Worm (Caenorhabditis elegans) whole organism, late embryonic: ENCODE results near the gene F02C12.1.
A peak's percentile ranks its signal among the peaks of the same experiment; 100 is the strongest.

ENCODE experiments used
- C08G9.2 ChIP-seq: sonication (generic microtip); optimal IDR thresholded peaks from 2 replicates; lab custom pipeline; 2016; ENCODE audit warnings: mild to moderate bottlenecking, missing genetic modification characterization, moderate library complexity, missing compliant biosample characterization
- Y22D7AL.16 ChIP-seq: sonication (generic microtip); optimal IDR thresholded peaks from 2 replicates; lab custom pipeline; 2016; ENCODE audit warnings: missing genetic modification characterization, missing compliant biosample characterization
- ahr-1 ChIP-seq: sonication (generic microtip); optimal IDR thresholded peaks from 2 replicates; lab custom pipeline; 2016; ENCODE audit warnings: missing genetic modification characterization, missing compliant biosample characterization
- ama-1 ChIP-seq: fragments of 150-350 bp; optimal IDR thresholded peaks from 2 replicates; lab custom pipeline; 2014
- ceh-18 ChIP-seq: sonication (generic microtip); optimal IDR thresholded peaks from 2 replicates; lab custom pipeline; 2016; ENCODE audit warnings: missing genetic modification characterization, missing compliant biosample characterization
- ceh-19 ChIP-seq: fragments of 200-800 bp; sonication (Bioruptor generic); optimal IDR thresholded peaks from 2 replicates; lab custom pipeline; 2018; ENCODE audit warnings: mild to moderate bottlenecking, missing genetic modification characterization, missing compliant biosample characterization
- ceh-22 ChIP-seq: sonication (generic microtip); optimal IDR thresholded peaks from 2 replicates; lab custom pipeline; 2017; ENCODE audit warnings: missing biosample characterization, missing genetic modification characterization
- ceh-24 ChIP-seq: sonication (generic microtip); optimal IDR thresholded peaks from 2 replicates; lab custom pipeline; 2016; ENCODE audit warnings: mild to moderate bottlenecking, missing genetic modification characterization, missing compliant biosample characterization
- ceh-30 ChIP-seq: fragments of 150-350 bp; optimal IDR thresholded peaks from 2 replicates; lab custom pipeline; 2014; ENCODE audit warnings: missing biosample characterization, missing genetic modification characterization
- ceh-31 ChIP-seq: sonication (generic microtip); optimal IDR thresholded peaks from 2 replicates; lab custom pipeline; 2016; ENCODE audit warnings: missing genetic modification characterization, missing compliant biosample characterization
- ceh-6 ChIP-seq: fragments of 200-800 bp; sonication (Bioruptor generic); optimal IDR thresholded peaks from 2 replicates; lab custom pipeline; 2018; ENCODE audit warnings: mild to moderate bottlenecking, missing genetic modification characterization, missing compliant biosample characterization
- ceh-9 ChIP-seq: sonication (generic microtip); optimal IDR thresholded peaks from 2 replicates; lab custom pipeline; 2016; ENCODE audit warnings: mild to moderate bottlenecking, missing genetic modification characterization, inconsistent platforms, missing compliant biosample characterization
- dmd-4 ChIP-seq: sonication (generic microtip); optimal IDR thresholded peaks from 2 replicates; lab custom pipeline; 2016; ENCODE audit warnings: borderline replicate concordance, missing genetic modification characterization, missing compliant biosample characterization
- dve-1 ChIP-seq: sonication (generic microtip); optimal IDR thresholded peaks from 2 replicates; lab custom pipeline; 2017; ENCODE audit warnings: antibody characterized with exemption, mild to moderate bottlenecking, missing genetic modification characterization, missing compliant biosample characterization
- elt-2 ChIP-seq: sonication (generic microtip); optimal IDR thresholded peaks from 2 replicates; lab custom pipeline; 2016; ENCODE audit warnings: missing genetic modification reagents, missing genetic modification characterization, missing compliant biosample characterization
- fax-1 ChIP-seq: sonication (generic microtip); optimal IDR thresholded peaks from 2 replicates; lab custom pipeline; 2016; ENCODE audit warnings: missing genotype, missing genetic modification characterization, missing compliant biosample characterization
- fkh-10 ChIP-seq: fragments of 150-350 bp; optimal IDR thresholded peaks from 2 replicates; lab custom pipeline; 2014; ENCODE audit warnings: missing biosample characterization, missing genetic modification reagents, missing genetic modification characterization
- fkh-6 ChIP-seq: sonication (generic microtip); optimal IDR thresholded peaks from 2 replicates; lab custom pipeline; 2016; ENCODE audit warnings: missing genetic modification characterization, missing compliant biosample characterization
- gmeb-2 ChIP-seq: sonication (generic microtip); optimal IDR thresholded peaks from 2 replicates; lab custom pipeline; 2016; ENCODE audit warnings: missing genetic modification characterization, inconsistent platforms, missing compliant biosample characterization
- hlh-13 ChIP-seq: fragments of 200-800 bp; sonication (Bioruptor generic); optimal IDR thresholded peaks from 2 replicates; lab custom pipeline; 2018; ENCODE audit warnings: mild to moderate bottlenecking, missing genetic modification characterization, missing compliant biosample characterization
- hlh-6 ChIP-seq: sonication (generic microtip); optimal IDR thresholded peaks from 2 replicates; lab custom pipeline; 2016; ENCODE audit warnings: missing genotype, missing genetic modification characterization, missing compliant biosample characterization
- madf-2 ChIP-seq: sonication (generic microtip); optimal IDR thresholded peaks from 2 replicates; lab custom pipeline; 2017; ENCODE audit warnings: missing genetic modification characterization, missing compliant biosample characterization
- mec-3 ChIP-seq: sonication (generic microtip); optimal IDR thresholded peaks from 2 replicates; lab custom pipeline; 2016; ENCODE audit warnings: borderline replicate concordance, missing genetic modification characterization, missing compliant biosample characterization
- nfya-1 ChIP-seq: sonication (generic microtip); optimal IDR thresholded peaks from 2 replicates; lab custom pipeline; 2017; ENCODE audit warnings: missing genetic modification characterization, mild to moderate bottlenecking, missing compliant biosample characterization, antibody characterized with exemption, moderate library complexity
- nhr-11 ChIP-seq: fragments of 150-350 bp; optimal IDR thresholded peaks from 2 replicates; lab custom pipeline; 2014; ENCODE audit warnings: missing biosample characterization, missing genetic modification characterization
- npax-4 ChIP-seq: sonication (generic microtip); optimal IDR thresholded peaks from 2 replicates; lab custom pipeline; 2016; ENCODE audit warnings: missing genetic modification characterization, missing compliant biosample characterization
- pag-3 ChIP-seq: sonication (generic microtip); optimal IDR thresholded peaks from 2 replicates; lab custom pipeline; 2016; ENCODE audit warnings: missing compliant biosample characterization, missing genetic modification characterization, borderline replicate concordance
- pax-1 ChIP-seq: fragments of 150-350 bp; optimal IDR thresholded peaks from 2 replicates; lab custom pipeline; 2014; ENCODE audit warnings: missing biosample characterization, missing genetic modification characterization
- pros-1 ChIP-seq: fragments of 150-350 bp; optimal IDR thresholded peaks from 2 replicates; lab custom pipeline; 2014; ENCODE audit warnings: missing biosample characterization, missing genetic modification reagents, missing genetic modification characterization
- ref-2 ChIP-seq: sonication (generic microtip); optimal IDR thresholded peaks from 2 replicates; lab custom pipeline; 2016; ENCODE audit warnings: missing genetic modification characterization, missing compliant biosample characterization
- sox-2 ChIP-seq: fragments of 200-800 bp; sonication (Bioruptor generic); IDR thresholded peaks from 2 replicates; pipeline ENCODE4 v1.3.6; 2022; ENCODE audit warnings: missing genetic modification reagents, missing genetic modification characterization, missing compliant biosample characterization
- sox-4 ChIP-seq: sonication (generic microtip); optimal IDR thresholded peaks from 2 replicates; lab custom pipeline; 2017; ENCODE audit warnings: mild to moderate bottlenecking, missing genetic modification characterization, inconsistent platforms, missing compliant biosample characterization
- syd-9 ChIP-seq: sonication (generic microtip); optimal IDR thresholded peaks from 2 replicates; lab custom pipeline; 2016; ENCODE audit warnings: mild to moderate bottlenecking, missing genetic modification characterization, moderate library complexity, missing compliant biosample characterization
- unc-55 ChIP-seq: sonication (generic microtip); optimal IDR thresholded peaks from 2 replicates; lab custom pipeline; 2017; ENCODE audit warnings: missing biosample characterization, missing genetic modification reagents, missing genetic modification characterization
- unc-86 ChIP-seq: sonication (generic microtip); optimal IDR thresholded peaks from 2 replicates; lab custom pipeline; 2016; ENCODE audit warnings: missing genetic modification characterization, missing compliant biosample characterization
- ztf-16 ChIP-seq: sonication (generic microtip); optimal IDR thresholded peaks from 2 replicates; lab custom pipeline; 2017; ENCODE audit warnings: missing genetic modification characterization, missing compliant biosample characterization

The F02C12.1 gene

DNA sequence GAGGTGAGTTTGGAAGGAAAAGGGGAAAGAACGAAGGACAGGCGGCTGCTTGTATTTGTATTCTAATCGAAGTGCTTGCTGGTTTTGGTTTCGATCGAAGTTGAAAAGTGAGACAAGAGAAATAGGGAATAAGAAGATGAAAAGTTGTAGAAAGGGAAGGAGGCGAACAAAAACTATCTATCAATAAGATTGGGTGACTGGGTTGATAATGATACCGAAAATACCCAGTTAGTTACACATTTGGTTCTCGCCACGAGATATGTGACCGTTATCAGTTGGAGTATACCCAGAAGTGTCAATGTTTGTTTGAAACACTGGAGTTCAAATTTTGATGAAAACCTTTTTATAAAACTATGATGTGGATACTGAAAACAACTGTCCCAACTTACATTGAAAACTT lies 33.6 kb upstream of the F02C12.1 start:
- no peak for TF ChIP-seq ztf-16 (tag; lab: Kevin White, UChicago)
- peak; percentile 14 for TF ChIP-seq elt-2 (tag; lab: Kevin White, UChicago)

DNA sequence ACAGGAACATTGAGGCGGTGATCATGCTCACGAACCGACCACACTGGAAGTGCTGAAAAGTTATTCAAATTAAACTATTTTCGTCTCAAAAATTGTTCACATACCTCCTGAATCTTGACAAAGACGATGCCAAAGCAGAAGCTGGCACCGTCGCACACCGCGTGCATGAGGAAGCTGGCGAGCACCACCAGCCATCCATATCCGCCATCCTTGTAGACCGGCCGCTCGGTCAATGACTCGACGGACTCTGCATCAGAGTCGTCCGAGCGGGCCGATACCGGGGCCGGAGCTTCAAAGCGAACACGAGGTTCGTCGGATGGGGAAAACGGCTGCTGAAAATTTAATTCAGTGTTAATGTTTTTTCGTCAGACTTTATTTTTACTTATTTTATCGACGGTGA lies 25.7 kb upstream of the F02C12.1 start:
- TF ChIP-seq pag-3 (tag; lab: Kevin White, UChicago) (no peak), nfya-1 (tag; lab: Kevin White, UChicago) (no peak), ceh-22 (tag; lab: Kevin White, UChicago) (no peak)
- TF ChIP-seq, all 69 proteins: peak for 0

DNA sequence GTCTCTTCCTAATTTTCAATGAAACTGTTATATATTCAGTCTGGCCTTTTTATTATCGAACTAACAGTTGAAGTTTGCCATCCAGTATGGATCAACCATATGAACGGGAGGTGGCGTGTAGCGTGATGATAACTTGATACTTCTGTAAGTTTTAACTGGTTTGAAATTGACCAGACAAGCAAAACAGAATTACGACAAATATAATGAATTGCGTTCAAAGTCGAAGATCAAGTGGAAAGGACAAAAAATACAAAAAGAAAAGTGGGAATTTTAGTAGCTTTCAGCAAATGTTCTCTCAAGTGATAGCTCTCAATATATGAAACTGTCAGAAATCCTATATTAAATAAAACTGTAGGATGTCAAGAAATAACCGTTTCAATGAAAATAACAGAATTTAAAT lies 25.0 kb upstream of the F02C12.1 start, which contains the start of the genes C49F8.14 and gem-1:
Gene C49F8.14, minus strand, starts transcription at position 99 of the 400 bp plus-strand sequence.
Gene gem-1, minus strand, starts transcription at position 142 of the 400 bp plus-strand sequence.
- no peak for TF ChIP-seq ceh-9 (tag; lab: Kevin White, UChicago)
- TF ChIP-seq dve-1 (tag; lab: Kevin White, UChicago): no peak

DNA sequence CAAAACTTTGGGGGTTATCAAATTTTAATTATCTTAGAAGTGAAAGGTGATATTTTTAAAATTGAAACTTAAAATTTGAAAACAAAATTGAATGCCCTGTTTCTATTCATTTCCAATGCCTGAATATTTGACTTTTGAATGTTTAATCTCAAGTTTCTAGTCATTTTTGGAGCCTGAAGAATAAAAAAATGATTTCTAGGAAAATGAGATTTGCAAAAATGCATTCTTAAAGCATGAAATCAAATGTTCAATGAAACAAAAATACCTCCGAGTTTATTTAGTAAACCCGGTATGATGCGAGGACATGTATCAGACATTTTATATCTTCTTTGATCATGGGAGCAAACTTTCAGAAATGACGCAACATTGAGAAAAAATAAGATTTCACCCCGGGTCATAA lies 22.8 kb upstream of the F02C12.1 start:
- TF ChIP-seq gmeb-2 (tag; lab: Kevin White, UChicago): no peak
- TF ChIP-seq hlh-6 (tag; lab: Kevin White, UChicago): no peak
- TF ChIP-seq madf-2 (tag; lab: Kevin White, UChicago): no peak
- TF ChIP-seq elt-2 (tag; lab: Kevin White, UChicago): no peak
- no peak for TF ChIP-seq ztf-16 (tag; lab: Kevin White, UChicago)
- no peak for TF ChIP-seq hlh-13 (GFP tag; lab: Kevin White, UChicago)
- no peak for TF ChIP-seq pax-1 (tag; lab: Kevin White, UChicago)
- TF ChIP-seq sox-2 (GFP tag; lab: Robert Waterston, UW): no peak
- no peak for TF ChIP-seq dmd-4
- no peak for TF ChIP-seq ceh-18 (tag; lab: Kevin White, UChicago)
- TF ChIP-seq fax-1 (tag; lab: Kevin White, UChicago): no peak
- TF ChIP-seq unc-55: no peak
- no peak for TF ChIP-seq npax-4 (tag; lab: Kevin White, UChicago)
- TF ChIP-seq ceh-30 (tag; lab: Kevin White, UChicago): no peak
- TF ChIP-seq Y22D7AL.16 (tag; lab: Kevin White, UChicago): no peak
- TF ChIP-seq ceh-19 (GFP tag; lab: Kevin White, UChicago): no peak
- TF ChIP-seq sox-4 (tag; lab: Kevin White, UChicago): no peak
- TF ChIP-seq unc-86 (tag; lab: Kevin White, UChicago): no peak
- TF ChIP-seq fkh-10: no peak
- no peak for TF ChIP-seq ahr-1 (tag; lab: Kevin White, UChicago)

DNA sequence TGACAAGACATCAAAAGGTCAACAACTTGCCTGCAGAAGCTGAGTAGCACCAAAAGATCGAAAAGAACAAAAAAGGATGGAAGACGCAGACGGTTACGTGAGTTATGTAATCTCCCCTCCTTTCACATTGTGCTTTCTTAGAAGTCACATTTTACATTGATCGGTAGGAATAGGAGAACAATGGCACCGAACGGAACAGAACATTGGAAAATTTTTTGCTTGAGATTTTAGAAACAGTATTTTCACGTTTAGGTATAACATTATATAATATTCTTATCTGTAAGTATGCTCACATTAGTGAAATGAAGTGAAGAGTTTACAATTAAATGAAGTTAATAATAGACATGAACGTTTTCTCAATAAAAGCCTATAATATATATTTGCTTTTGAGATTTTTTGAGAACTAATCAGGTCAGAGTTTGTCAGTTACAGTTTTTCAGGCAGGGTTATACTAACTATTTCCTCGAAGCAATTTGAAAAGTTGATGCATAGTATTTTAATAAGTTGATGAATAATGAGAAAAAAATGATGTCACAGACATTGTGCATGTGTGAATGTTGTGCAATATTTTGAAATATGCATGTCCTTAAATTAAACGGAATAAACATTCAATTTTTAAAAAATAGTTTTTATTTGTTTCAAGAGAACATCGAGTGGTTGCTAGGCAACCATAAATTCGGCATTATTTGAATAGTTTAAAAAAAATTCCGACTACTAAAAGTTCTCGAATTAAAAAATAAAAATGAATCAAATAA lies 20.7 kb upstream of the F02C12.1 start:
- TF ChIP-seq npax-4 (tag; lab: Kevin White, UChicago) (no peak), unc-86 (tag; lab: Kevin White, UChicago) (no peak), ama-1 (lab: Kevin White, UChicago) (no peak), nhr-11 (tag; lab: Kevin White, UChicago) (no peak), C08G9.2 (tag; lab: Kevin White, UChicago) (no peak)

DNA sequence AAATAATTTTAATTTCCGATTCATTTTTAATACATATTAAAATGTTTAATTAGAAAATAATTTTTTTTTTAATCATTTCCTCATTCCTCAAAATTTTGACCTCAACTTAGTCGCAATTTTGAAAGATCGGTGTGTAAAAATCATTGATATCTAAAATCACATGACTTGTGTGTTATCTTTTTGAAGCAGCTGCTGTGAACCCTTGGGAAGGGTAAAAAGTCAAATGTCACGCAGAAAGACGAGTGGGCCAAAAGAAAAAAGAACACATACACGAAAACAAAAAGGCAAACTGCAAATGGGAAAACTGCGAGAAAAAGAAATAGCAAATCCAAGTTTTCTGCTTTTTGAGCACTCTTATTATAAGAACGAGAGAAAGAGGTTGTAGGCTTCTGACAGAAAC lies 18.6 kb upstream of the F02C12.1 start:
- TF ChIP-seq ceh-24: no peak
- no peak for TF ChIP-seq ztf-16 (tag; lab: Kevin White, UChicago)
- TF ChIP-seq ceh-30 (tag; lab: Kevin White, UChicago): no peak
- TF ChIP-seq ama-1 (lab: Kevin White, UChicago): no peak
- no peak for TF ChIP-seq ceh-22 (tag; lab: Kevin White, UChicago)
- no peak for TF ChIP-seq pax-1 (tag; lab: Kevin White, UChicago)
- TF ChIP-seq pros-1 (tag; lab: Kevin White, UChicago): no peak
- TF ChIP-seq dve-1 (tag; lab: Kevin White, UChicago): no peak
- no peak for TF ChIP-seq mec-3
- TF ChIP-seq ceh-6 (GFP tag; lab: Kevin White, UChicago): no peak
- no peak for TF ChIP-seq fkh-10
- no peak for TF ChIP-seq fkh-6 (tag; lab: Kevin White, UChicago)
- no peak for TF ChIP-seq fax-1 (tag; lab: Kevin White, UChicago)
- no peak for TF ChIP-seq Y22D7AL.16 (tag; lab: Kevin White, UChicago)
- no peak for TF ChIP-seq ceh-31 (tag; lab: Kevin White, UChicago)
- no peak for TF ChIP-seq ref-2
- no peak for TF ChIP-seq syd-9 (tag; lab: Kevin White, UChicago)
- TF ChIP-seq, all 69 proteins: peak for 0
